Fruit fly (Drosophila melanogaster): Measurements from ENCODE around the gene CG17027.

The CG17027 gene

DNA sequence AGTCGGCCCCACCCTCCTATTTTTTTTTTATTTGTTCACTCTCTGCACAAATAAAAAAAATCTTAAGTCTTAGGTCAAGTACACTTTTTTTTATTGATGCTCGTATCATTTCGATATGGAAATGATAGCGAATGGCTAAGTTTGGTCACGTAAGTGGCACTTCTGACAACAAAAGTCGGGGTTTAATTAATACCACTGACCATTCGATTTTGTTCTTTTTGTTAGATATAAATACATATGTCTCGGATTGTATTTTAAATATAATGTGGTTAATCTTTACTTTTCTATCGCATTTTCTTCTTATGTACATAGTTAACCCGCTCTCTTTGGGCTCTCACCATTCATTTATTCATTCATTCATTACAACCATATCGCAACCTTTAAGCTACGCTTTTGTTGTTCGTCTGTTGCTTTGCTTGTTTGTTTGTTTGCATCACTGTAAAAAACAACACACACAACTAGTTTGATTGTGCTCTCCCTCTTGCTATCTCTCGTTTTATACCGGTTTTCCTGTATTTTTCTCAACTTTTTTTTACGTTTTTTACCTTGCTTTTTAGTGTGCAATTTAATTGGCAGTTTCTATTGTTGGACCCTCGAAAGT, 22.3 kb downstream of the CG17027 start (continued):
- TF ChIP-seq Eip93F (GFP tag; optimal IDR thresholded peaks at IDR 0.05), result no peak
- TF ChIP-seq CG4318 (GFP tag; optimal IDR thresholded peaks at IDR 0.05), result no peak
- peak; percentile 55 for TF ChIP-seq CG9139 (GFP tag; optimal IDR thresholded peaks at IDR 0.05)
- TF ChIP-seq pdm3 (GFP tag; optimal IDR thresholded peaks at IDR 0.05), result peak; percentile 37
- peak; percentile 71 for TF ChIP-seq CG15336 (GFP tag; IDR thresholded peaks at IDR 0.05)
- no peak for TF ChIP-seq cyc (GFP tag; optimal IDR thresholded peaks at IDR 0.05)
- TF ChIP-seq eg (GFP tag; IDR thresholded peaks at IDR 0.05), result peak; percentile 74
- TF ChIP-seq CG3032 (tag; optimal IDR thresholded peaks at IDR 0.05), result peak; percentile 8
- no peak for TF ChIP-seq Eip75B (GFP tag; optimal IDR thresholded peaks at IDR 0.05)
- TF ChIP-seq CG10669 (GFP tag; optimal IDR thresholded peaks at IDR 0.05), result peak; percentile 24
- peak; percentile 82 for TF ChIP-seq Hr4 (GFP tag; optimal IDR thresholded peaks at IDR 0.05)
- no peak for TF ChIP-seq Hr38 (GFP tag; optimal IDR thresholded peaks at IDR 0.05)
- TF ChIP-seq CG32006 (GFP tag; optimal IDR thresholded peaks at IDR 0.05), result peak; percentile 80
- TF ChIP-seq topi (GFP tag; optimal IDR thresholded peaks at IDR 0.05), result no peak
- no peak for TF ChIP-seq CG6854 (GFP tag; optimal IDR thresholded peaks at IDR 0.05)
- peak; percentile 61 for TF ChIP-seq CG6808 (GFP tag; optimal IDR thresholded peaks at IDR 0.05)
- no peak for TF ChIP-seq CG8632 (GFP tag; optimal IDR thresholded peaks at IDR 0.05)
- TF ChIP-seq Ets21C (GFP tag; optimal IDR thresholded peaks at IDR 0.05), result no peak
- TF ChIP-seq CG3919 (GFP tag; optimal IDR thresholded peaks at IDR 0.05), result peak; percentile 10
- peak; percentile 89 for TF ChIP-seq CG6276 (GFP tag; optimal IDR thresholded peaks at IDR 0.05)
- no peak for TF ChIP-seq CG8319 (GFP tag; optimal IDR thresholded peaks at IDR 0.05)
- TF ChIP-seq CG8119 (GFP tag; IDR thresholded peaks at IDR 0.05), result peak; percentile 77
- no peak for TF ChIP-seq esn (GFP tag; optimal IDR thresholded peaks at IDR 0.05)
- no peak for TF ChIP-seq lz (GFP tag; optimal IDR thresholded peaks at IDR 0.05)

DNA sequence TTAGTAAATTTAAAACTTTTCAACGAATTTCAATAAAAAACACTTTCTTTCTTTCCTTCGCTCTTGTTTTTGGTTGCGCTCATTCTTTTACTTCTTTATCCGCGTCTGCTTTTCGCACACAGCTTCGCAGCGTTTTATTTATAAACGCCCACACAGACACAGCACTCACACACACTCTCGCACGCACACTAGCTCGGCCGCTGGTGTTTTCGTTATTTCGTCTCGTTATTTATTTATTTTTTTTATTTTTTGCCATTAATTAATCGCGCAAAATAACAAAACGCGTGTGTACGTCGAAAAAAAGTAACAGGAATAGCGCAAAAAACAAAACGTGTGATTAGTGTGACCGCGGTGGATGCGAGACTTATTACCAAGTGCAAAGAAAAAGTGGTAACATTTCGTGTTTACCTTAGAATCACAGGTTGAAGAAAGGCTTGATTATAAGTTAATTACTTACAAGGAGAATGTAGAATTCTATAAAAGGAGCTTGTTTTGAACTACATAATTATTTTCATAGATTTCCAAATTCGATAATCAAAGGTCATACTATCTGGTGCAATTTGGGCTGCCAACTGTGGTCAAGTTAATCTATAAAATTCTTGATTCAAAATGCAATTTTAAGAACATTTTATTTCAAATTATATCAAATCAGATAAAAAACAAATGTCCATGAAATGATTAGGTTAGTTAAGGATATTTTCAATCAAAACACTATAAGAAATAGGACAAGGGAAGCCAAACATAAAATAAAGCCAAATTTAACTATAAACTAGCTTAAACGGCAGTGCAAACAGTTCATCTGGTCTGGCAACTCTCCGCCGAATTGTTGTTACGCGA, 24.7 kb downstream of the CG17027 start, which contains the start of the genes hzg and mRpS31:
Gene hzg (minus strand): TSS at position 336 of the 837 bp plus-strand sequence.
Gene mRpS31 (plus strand): TSS at position 793 of the 837 bp plus-strand sequence.
- no peak for TF ChIP-seq CG4318 (GFP tag; optimal IDR thresholded peaks at IDR 0.05)
- TF ChIP-seq Met (GFP tag; optimal IDR thresholded peaks at IDR 0.05), result peak; percentile 48
- TF ChIP-seq Sox102F (GFP tag; optimal IDR thresholded peaks at IDR 0.05), result peak; percentile 65
- TF ChIP-seq CG6276 (GFP tag; optimal IDR thresholded peaks at IDR 0.05), result peak; percentile 89
- peak; percentile 3 for TF ChIP-seq CG34406 (GFP tag; optimal IDR thresholded peaks at IDR 0.05)
- no peak for TF ChIP-seq Eip93F (GFP tag; optimal IDR thresholded peaks at IDR 0.05)
- TF ChIP-seq ss (GFP tag; optimal IDR thresholded peaks at IDR 0.05), result peak; percentile 70 to 85
- TF ChIP-seq vri (GFP tag; optimal IDR thresholded peaks at IDR 0.05), result peak; percentile 70
- TF ChIP-seq CG10669 (GFP tag; optimal IDR thresholded peaks at IDR 0.05), result peak; percentile 53
- peak; percentile 57 for TF ChIP-seq acj6 (GFP tag; optimal IDR thresholded peaks at IDR 0.05)
- no peak for TF ChIP-seq Hr38 (GFP tag; optimal IDR thresholded peaks at IDR 0.05)
- TF ChIP-seq Blimp-1 (GFP tag; optimal IDR thresholded peaks at IDR 0.05), result peak; percentile 28
- TF ChIP-seq CG8119 (GFP tag; IDR thresholded peaks at IDR 0.05), result peak; percentile 74; the same call in 2 of the 3 replicates
- TF ChIP-seq CG8632 (GFP tag; optimal IDR thresholded peaks at IDR 0.05), result peak; percentile 12
- TF ChIP-seq svp (GFP tag), result peak; percentile 73
- TF ChIP-seq Lpt (GFP tag; optimal IDR thresholded peaks at IDR 0.05), result no peak
- peak; percentile 69 for TF ChIP-seq pdm3 (GFP tag; optimal IDR thresholded peaks at IDR 0.05)
- peak; percentile 61 for TF ChIP-seq Sox14 (GFP tag; optimal IDR thresholded peaks at IDR 0.05)
- peak; percentile 54 for TF ChIP-seq lz (GFP tag; optimal IDR thresholded peaks at IDR 0.05)
- TF ChIP-seq CG10631 (GFP tag; optimal IDR thresholded peaks at IDR 0.05), result peak; percentile 64
- peak; percentile 36 for TF ChIP-seq Ets96B (tag; optimal IDR thresholded peaks at IDR 0.05)
- peak; percentile 44 for TF ChIP-seq CG3919 (GFP tag; optimal IDR thresholded peaks at IDR 0.05)
- peak; percentile 49 for TF ChIP-seq CG32006 (GFP tag; optimal IDR thresholded peaks at IDR 0.05)
- TF ChIP-seq fd85E (GFP tag; optimal IDR thresholded peaks at IDR 0.05), result no peak
- peak; percentile 47 for TF ChIP-seq Smox (GFP tag; optimal IDR thresholded peaks at IDR 0.05)
- peak; percentile 36 for TF ChIP-seq achi (GFP tag; optimal IDR thresholded peaks at IDR 0.05)
- peak; percentile 75 for TF ChIP-seq CG9139 (GFP tag; optimal IDR thresholded peaks at IDR 0.05)
- no peak for TF ChIP-seq CG8319 (GFP tag; optimal IDR thresholded peaks at IDR 0.05)
- peak; percentile 58 for TF ChIP-seq net (GFP tag; optimal IDR thresholded peaks at IDR 0.05)
- peak; percentile 42 for TF ChIP-seq esn (GFP tag; optimal IDR thresholded peaks at IDR 0.05)
- TF ChIP-seq CG11762 (GFP tag; optimal IDR thresholded peaks at IDR 0.05; ENCODE audit: insufficient read depth), result no peak
- TF ChIP-seq OdsH (GFP tag; optimal IDR thresholded peaks at IDR 0.05), result peak; percentile 16
- TF ChIP-seq CG16779 (tag; optimal IDR thresholded peaks at IDR 0.05), result peak; percentile 93
- peak; percentile 53 for TF ChIP-seq fkh (GFP tag; optimal IDR thresholded peaks at IDR 0.05)
- peak; percentile 58 for TF ChIP-seq CG6854 (GFP tag; optimal IDR thresholded peaks at IDR 0.05)
- peak; percentile 83 for TF ChIP-seq CG6163 (GFP tag; IDR thresholded peaks at IDR 0.05)

Data from whole organism, prepupa.